Worm (Caenorhabditis elegans) whole organism, early embryonic: ENCODE data around the gene kin-33.

Source experiments
- B0310.2 ChIP-seq: sonication (generic microtip); optimal IDR thresholded peaks from 2 replicates; lab custom pipeline; 2016; ENCODE audit warnings: mild to moderate bottlenecking, missing genetic modification characterization, missing compliant biosample characterization
- aly-1 ChIP-seq: sonication (generic microtip); optimal IDR thresholded peaks from 2 replicates; lab custom pipeline; 2016; ENCODE audit warnings: missing genetic modification characterization, missing compliant biosample characterization
- ama-1 ChIP-seq: fragments of 150-350 bp; optimal IDR thresholded peaks from 2 replicates; lab custom pipeline; 2014
- ets-7 ChIP-seq: sonication (generic microtip); optimal IDR thresholded peaks from 2 replicates; lab custom pipeline; 2016; ENCODE audit warnings: missing genotype, missing genetic modification characterization, missing compliant biosample characterization
- hnd-1 ChIP-seq: sonication (generic microtip); optimal IDR thresholded peaks from 2 replicates; lab custom pipeline; 2016; ENCODE audit warnings: missing genetic modification characterization, missing compliant biosample characterization
- scrt-1 ChIP-seq: fragments of 200-800 bp; sonication (Bioruptor generic); IDR thresholded peaks from 2 replicates; pipeline ENCODE4 v1.3.6; 2022; ENCODE audit warnings: missing genetic modification characterization, missing compliant biosample characterization
- tbx-11 ChIP-seq: fragments of 200-800 bp; sonication (Bioruptor generic); IDR thresholded peaks from 2 replicates; pipeline ENCODE4 v1.3.6; 2022; ENCODE audit warnings: missing genetic modification characterization, missing compliant biosample characterization

- no peak for TF ChIP-seq scrt-1 (GFP tag; lab: Robert Waterston, UW)
- TF ChIP-seq hnd-1 (tag; lab: Kevin White, UChicago) = no peak
- no peak for TF ChIP-seq ama-1
- TF ChIP-seq ets-7 = no peak
- no peak for TF ChIP-seq tbx-11
- no peak for TF ChIP-seq B0310.2
- no peak for TF ChIP-seq aly-1 (tag; lab: Kevin White, UChicago)
Measured at ce11 chrV:268007-268406, 33.5 kb upstream of the kin-33 start, which contains the start of gene lgc-26.
